Worm (Caenorhabditis elegans): ENCODE data around the gene tat-6.

tat-6 gene

ce11 chrV:3106785-3107184, 22.1 kb upstream of the tat-6 start:
- TF ChIP-seq mab-5 (tag; optimal IDR thresholded peaks at IDR 0.05): no peak
- TF ChIP-seq C34F6.9 (tag; optimal IDR thresholded peaks at IDR 0.05): no peak
- TF ChIP-seq fos-1 (tag; optimal IDR thresholded peaks at IDR 0.05): no peak
- TF ChIP-seq aly-2 (tag; optimal IDR thresholded peaks at IDR 0.05): no peak
- no peak for TF ChIP-seq sma-9 (GFP tag; optimal IDR thresholded peaks at IDR 0.05)
- no peak for TF ChIP-seq sma-9 (tag; optimal IDR thresholded peaks at IDR 0.05)
- TF ChIP-seq nhr-129 (tag; optimal IDR thresholded peaks at IDR 0.05): no peak
- no peak for TF ChIP-seq nhr-23 (tag; optimal IDR thresholded peaks at IDR 0.05)
- TF ChIP-seq ama-1 (optimal IDR thresholded peaks at IDR 0.05): no peak
- no peak for TF ChIP-seq alr-1 (tag; optimal IDR thresholded peaks at IDR 0.05)
- TF ChIP-seq nhr-21 (tag; optimal IDR thresholded peaks at IDR 0.05): no peak
- no peak for TF ChIP-seq dmd-4 (tag; optimal IDR thresholded peaks at IDR 0.05)
- no peak for TF ChIP-seq nhr-11 (tag; optimal IDR thresholded peaks at IDR 0.05)
- TF ChIP-seq F13H6.1 (tag; optimal IDR thresholded peaks at IDR 0.05): no peak
- no peak for TF ChIP-seq nhr-237 (tag; optimal IDR thresholded peaks at IDR 0.05)
- no peak for TF ChIP-seq elt-3 (tag; optimal IDR thresholded peaks at IDR 0.05)
- TF ChIP-seq sma-3 (GFP tag; optimal IDR thresholded peaks at IDR 0.05): no peak
- no peak for TF ChIP-seq Y55F3AM.14 (GFP tag; optimal IDR thresholded peaks at IDR 0.05)
- no peak for TF ChIP-seq unc-39 (tag; optimal IDR thresholded peaks at IDR 0.05)
- TF ChIP-seq elt-1 (tag; optimal IDR thresholded peaks at IDR 0.05): no peak

- TF ChIP-seq elt-3 (tag; optimal IDR thresholded peaks at IDR 0.05) (no peak), ZK546.5 (tag; optimal IDR thresholded peaks at IDR 0.05) (no peak), zag-1 (tag; optimal IDR thresholded peaks at IDR 0.05) (no peak), sma-9 (GFP tag; optimal IDR thresholded peaks at IDR 0.05) (no peak), sma-9 (tag; optimal IDR thresholded peaks at IDR 0.05) (no peak), gmeb-1 (tag; optimal IDR thresholded peaks at IDR 0.05) (no peak), dmd-4 (tag; optimal IDR thresholded peaks at IDR 0.05) (no peak), ztf-1 (GFP tag; conservative IDR thresholded peaks at IDR 0.05) (no peak), nhr-23 (tag; optimal IDR thresholded peaks at IDR 0.05) (no peak), unc-39 (tag; optimal IDR thresholded peaks at IDR 0.05) (no peak), mab-5 (tag; optimal IDR thresholded peaks at IDR 0.05) (no peak)
These were observed 21.5 kb upstream of the tat-6 start, which contains the start of gene str-68 for ce11 chrV:3107450-3107849. str-68 (minus strand) TSS chrV:3107550.

- TF ChIP-seq ztf-4 (tag; optimal IDR thresholded peaks at IDR 0.05): no peak
- peak; percentile 22 for TF ChIP-seq fos-1 (tag; optimal IDR thresholded peaks at IDR 0.05)
These were observed 16.7 kb upstream of the tat-6 start for ce11 chrV:3112198-3112597.

ce11 chrV:3113751-3114150, 15.2 kb upstream of the tat-6 start, which contains the start of gene Y73C8C.8:
Y73C8C.8 (minus strand) TSS chrV:3113851.
- TF ChIP-seq crh-2 (tag; optimal IDR thresholded peaks at IDR 0.05): no peak
- no peak for TF ChIP-seq lin-39 (tag; optimal IDR thresholded peaks at IDR 0.05)

- no peak for TF ChIP-seq nhr-25 (tag; optimal IDR thresholded peaks at IDR 0.05)
- no peak for TF ChIP-seq nhr-237 (tag; optimal IDR thresholded peaks at IDR 0.05)
- TF ChIP-seq unc-62 (GFP tag; optimal IDR thresholded peaks at IDR 0.05): no peak
- no peak for TF ChIP-seq zag-1 (tag; optimal IDR thresholded peaks at IDR 0.05)
- TF ChIP-seq unc-39 (tag; optimal IDR thresholded peaks at IDR 0.05): no peak
- no peak for TF ChIP-seq ZK546.5 (tag; optimal IDR thresholded peaks at IDR 0.05)
- no peak for TF ChIP-seq ztf-11 (tag; optimal IDR thresholded peaks at IDR 0.05)
- TF ChIP-seq nhr-129 (tag; optimal IDR thresholded peaks at IDR 0.05): no peak
- no peak for TF ChIP-seq ztf-1 (GFP tag; conservative IDR thresholded peaks at IDR 0.05)
- no peak for TF ChIP-seq skn-1 (tag; optimal IDR thresholded peaks at IDR 0.05)
- no peak for TF ChIP-seq lin-13 (GFP tag; optimal IDR thresholded peaks at IDR 0.05)
- no peak for TF ChIP-seq nhr-10 (tag; optimal IDR thresholded peaks at IDR 0.05)
- TF ChIP-seq dmd-4 (tag; optimal IDR thresholded peaks at IDR 0.05): no peak
- no peak for TF ChIP-seq crh-2 (tag; optimal IDR thresholded peaks at IDR 0.05)
- TF ChIP-seq nhr-21 (tag; optimal IDR thresholded peaks at IDR 0.05): no peak
These were observed 13.9 kb upstream of the tat-6 start, which contains the start of gene Y73C8C.3 for ce11 chrV:3114973-3115372. Y73C8C.3 (plus strand) TSS chrV:3115273.

ce11 chrV:3118167-3118566, 10.7 kb upstream of the tat-6 start, which contains the start of gene clec-210:
clec-210 (plus strand) TSS chrV:3118377.
- TF ChIP-seq fos-1 (tag; optimal IDR thresholded peaks at IDR 0.05) (peak; percentile 28), nhr-77 (tag; optimal IDR thresholded peaks at IDR 0.05) (no peak)

All from whole organism, L2 larva.